Worm (Caenorhabditis elegans) whole organism, young adult: Measurements from ENCODE around the gene cpt-1.

Experiments
- B0019.2 ChIP-seq: fragments of 200-800 bp; sonication (Bioruptor generic); conservative IDR thresholded peaks from 2 replicates; pipeline ENCODE4 v1.3.6; 2022; ENCODE audit warnings: missing genetic modification reagents, missing genetic modification characterization, missing compliant biosample characterization
- B0336.3 ChIP-seq: fragments of 200-800 bp; sonication (Bioruptor generic); IDR thresholded peaks from 2 replicates; pipeline ENCODE4 v1.3.6; 2022; ENCODE audit warnings: missing genetic modification characterization, missing compliant biosample characterization
- C17E4.6 ChIP-seq: fragments of 200-800 bp; sonication (Bioruptor generic); IDR thresholded peaks from 2 replicates; pipeline ENCODE4 v1.3.6; 2022; ENCODE audit warnings: missing genetic modification reagents, missing genetic modification characterization, missing compliant biosample characterization
- D2030.7 ChIP-seq: fragments of 200-800 bp; sonication (Bioruptor generic); IDR thresholded peaks from 2 replicates; pipeline ENCODE4 v1.3.6; 2022; ENCODE audit warnings: missing genetic modification reagents, missing genetic modification characterization, missing compliant biosample characterization
- F33H1.4 ChIP-seq: fragments of 200-800 bp; sonication (Bioruptor generic); IDR thresholded peaks from 2 replicates; pipeline ENCODE4 v1.3.6; 2022; ENCODE audit warnings: missing genetic modification reagents, missing genetic modification characterization, missing compliant biosample characterization
- F39B2.1 ChIP-seq: fragments of 200-800 bp; sonication (Bioruptor generic); IDR thresholded peaks from 2 replicates; pipeline ENCODE4 v1.3.6; 2022; ENCODE audit warnings: missing genetic modification reagents, missing genetic modification characterization, missing compliant biosample characterization
- F57C9.4 ChIP-seq: sonication (generic microtip); optimal IDR thresholded peaks from 2 replicates; lab custom pipeline; 2017; ENCODE audit warnings: mild to moderate bottlenecking, missing genetic modification characterization, missing compliant biosample characterization
- Y67H2A.10 ChIP-seq: fragments of 200-800 bp; sonication (Bioruptor generic); conservative IDR thresholded peaks from 2 replicates; pipeline ENCODE4 v1.3.6; 2022; ENCODE audit warnings: missing genetic modification reagents, missing genetic modification characterization, missing compliant biosample characterization
- Y79H2A.3 ChIP-seq: fragments of 200-800 bp; sonication (Bioruptor generic); conservative IDR thresholded peaks from 2 replicates; pipeline ENCODE4 v1.3.6; 2022; ENCODE audit warnings: missing genetic modification reagents, missing genetic modification characterization, missing compliant biosample characterization
- Y95B8A.8 ChIP-seq: fragments of 200-800 bp; sonication (Bioruptor generic); IDR thresholded peaks from 2 replicates; pipeline ENCODE4 v1.3.6; 2022; ENCODE audit warnings: missing genetic modification reagents, missing genetic modification characterization, missing compliant biosample characterization
- akir-1 ChIP-seq: fragments of 200-800 bp; sonication (Bioruptor generic); optimal IDR thresholded peaks from 2 replicates; lab custom pipeline; 2018; ENCODE audit warnings: mild to moderate bottlenecking, missing genetic modification characterization, moderate library complexity, missing compliant biosample characterization
- aptf-2 ChIP-seq: fragments of 200-800 bp; sonication (Bioruptor generic); conservative IDR thresholded peaks from 2 replicates; pipeline ENCODE4 v1.3.6; 2022; ENCODE audit warnings: missing genetic modification reagents, missing genetic modification characterization, missing compliant biosample characterization
- attf-3 ChIP-seq: fragments of 200-800 bp; sonication (Bioruptor generic); conservative IDR thresholded peaks from 2 replicates; pipeline ENCODE4 v1.3.6; 2022; ENCODE audit warnings: missing genetic modification reagents, missing genetic modification characterization, missing compliant biosample characterization
- bed-2 ChIP-seq: fragments of 200-800 bp; sonication (Bioruptor generic); IDR thresholded peaks from 2 replicates; pipeline ENCODE4 v1.3.6; 2022; ENCODE audit warnings: missing genetic modification reagents, missing genetic modification characterization, missing compliant biosample characterization
- cebp-2 ChIP-seq: fragments of 200-800 bp; sonication (Bioruptor generic); IDR thresholded peaks from 2 replicates; pipeline ENCODE4 v1.3.6; 2022; ENCODE audit warnings: missing genetic modification characterization, missing compliant biosample characterization
- ceh-100 ChIP-seq: fragments of 200-800 bp; sonication (Bioruptor generic); IDR thresholded peaks from 2 replicates; pipeline ENCODE4 v1.3.6; 2022; ENCODE audit warnings: missing genetic modification reagents, missing genetic modification characterization, missing compliant biosample characterization
- ceh-91 ChIP-seq: fragments of 200-800 bp; sonication (Bioruptor generic); IDR thresholded peaks from 2 replicates; pipeline ENCODE4 v1.3.6; 2022; ENCODE audit warnings: missing genetic modification reagents, missing genetic modification characterization, missing compliant biosample characterization
- chd-7 ChIP-seq: sonication (generic microtip); optimal IDR thresholded peaks from 2 replicates; lab custom pipeline; 2016; ENCODE audit warnings: mild to moderate bottlenecking, missing genetic modification characterization, moderate library complexity, missing compliant biosample characterization
- dox-1 ChIP-seq: fragments of 200-800 bp; sonication (Bioruptor generic); IDR thresholded peaks from 2 replicates; pipeline ENCODE4 v1.3.6; 2022; ENCODE audit warnings: missing genetic modification reagents, missing genetic modification characterization, missing compliant biosample characterization
- egl-44 ChIP-seq: fragments of 200-800 bp; sonication (Bioruptor generic); IDR thresholded peaks from 2 replicates; pipeline ENCODE4 v1.3.6; 2022; ENCODE audit warnings: missing genetic modification reagents, missing genetic modification characterization, missing compliant biosample characterization
- ekl-4 ChIP-seq: fragments of 200-800 bp; sonication (Bioruptor generic); IDR thresholded peaks from 2 replicates; pipeline ENCODE4 v1.3.6; 2022; ENCODE audit warnings: missing genetic modification reagents, missing genetic modification characterization, missing compliant biosample characterization
- fkh-3 ChIP-seq: sonication (generic microtip); optimal IDR thresholded peaks from 2 replicates; lab custom pipeline; 2016; ENCODE audit warnings: mild to moderate bottlenecking, missing genetic modification characterization, missing compliant biosample characterization
- him-1 ChIP-seq: sonication (generic microtip); optimal IDR thresholded peaks from 2 replicates; lab custom pipeline; 2016; ENCODE audit warnings: missing genotype, missing genetic modification reagents, missing genetic modification characterization, missing compliant biosample characterization
- hlh-26 ChIP-seq: fragments of 200-800 bp; sonication (Bioruptor generic); conservative IDR thresholded peaks from 2 replicates; pipeline ENCODE4 v1.3.6; 2022; ENCODE audit warnings: missing genetic modification reagents, missing genetic modification characterization, missing compliant biosample characterization
- hmg-1.2 ChIP-seq: fragments of 200-800 bp; sonication (Bioruptor generic); IDR thresholded peaks from 2 replicates; pipeline ENCODE4 v1.3.6; 2022; ENCODE audit warnings: missing genetic modification reagents, missing genetic modification characterization, missing compliant biosample characterization
- hmg-20 ChIP-seq: fragments of 200-800 bp; sonication (Bioruptor generic); IDR thresholded peaks from 2 replicates; pipeline ENCODE4 v1.3.6; 2022; ENCODE audit warnings: missing genetic modification reagents, missing genetic modification characterization, missing compliant biosample characterization
- hsf-1 ChIP-seq: fragments of 200-800 bp; sonication (Bioruptor generic); IDR thresholded peaks from 2 replicates; pipeline ENCODE4 v1.3.6; 2022; ENCODE audit warnings: missing genetic modification reagents, missing genetic modification characterization, missing compliant biosample characterization
- lag-1 ChIP-seq: fragments of 200-800 bp; sonication (Bioruptor generic); IDR thresholded peaks from 2 replicates; pipeline ENCODE4 v1.3.6; 2022; ENCODE audit warnings: missing genetic modification reagents, missing genetic modification characterization, missing compliant biosample characterization
- let-526 ChIP-seq: fragments of 200-800 bp; sonication (Bioruptor generic); IDR thresholded peaks from 2 replicates; pipeline ENCODE4 v1.3.6; 2022; ENCODE audit warnings: missing genetic modification reagents, missing genetic modification characterization, missing compliant biosample characterization
- lin-40 ChIP-seq: sonication (generic microtip); optimal IDR thresholded peaks from 2 replicates; lab custom pipeline; 2016; ENCODE audit warnings: missing genetic modification characterization, mild to moderate bottlenecking, missing compliant biosample characterization, missing genotype, missing genetic modification reagents
- lin-54 ChIP-seq: fragments of 200-800 bp; sonication (Bioruptor generic); optimal IDR thresholded peaks from 2 replicates; lab custom pipeline; 2018; ENCODE audit warnings: mild to moderate bottlenecking, missing genetic modification characterization, missing compliant biosample characterization
- lir-1 ChIP-seq: fragments of 200-800 bp; sonication (Bioruptor generic); conservative IDR thresholded peaks from 2 replicates; pipeline ENCODE4 v1.3.6; 2022; ENCODE audit warnings: missing genetic modification reagents, missing genetic modification characterization, missing compliant biosample characterization
- lsl-1 ChIP-seq: fragments of 200-800 bp; sonication (Bioruptor generic); optimal IDR thresholded peaks from 2 replicates; lab custom pipeline; 2018; ENCODE audit warnings: mild to moderate bottlenecking, missing genetic modification characterization, moderate library complexity, missing compliant biosample characterization
- madf-6 ChIP-seq: fragments of 200-800 bp; sonication (Bioruptor generic); IDR thresholded peaks from 2 replicates; pipeline ENCODE4 v1.3.6; 2022; ENCODE audit warnings: missing genetic modification reagents, missing genetic modification characterization, missing compliant biosample characterization
- madf-8 ChIP-seq: fragments of 200-800 bp; sonication (Bioruptor generic); conservative IDR thresholded peaks from 2 replicates; pipeline ENCODE4 v1.3.6; 2022; ENCODE audit warnings: missing genetic modification reagents, missing genetic modification characterization, missing compliant biosample characterization
- nfyb-1 ChIP-seq: fragments of 200-800 bp; sonication (Bioruptor generic); IDR thresholded peaks from 2 replicates; pipeline ENCODE4 v1.3.6; 2022; ENCODE audit warnings: missing genetic modification reagents, missing genetic modification characterization, missing compliant biosample characterization
- rcor-1 ChIP-seq: fragments of 200-800 bp; sonication (Bioruptor generic); IDR thresholded peaks from 2 replicates; pipeline ENCODE4 v1.3.6; 2022; ENCODE audit warnings: missing genetic modification reagents, missing genetic modification characterization, missing compliant biosample characterization
- snpc-3.4 ChIP-seq: sonication (generic microtip); optimal IDR thresholded peaks from 2 replicates; lab custom pipeline; 2017; ENCODE audit warnings: missing genetic modification characterization, mild to moderate bottlenecking, missing compliant biosample characterization, antibody characterized with exemption, moderate library complexity, missing genotype, missing genetic modification reagents
- snpc-4 ChIP-seq, 5 experiments: fragments of 150-350 bp in 1 of 5; sonication (generic microtip) in 4 of 5; optimal IDR thresholded peaks; 2 replicates each; lab custom pipeline; 2014 to 2018; ENCODE audit warnings: missing genetic modification characterization in 5 of 5, missing biosample characterization in 3 of 5, antibody characterized with exemption in 2 of 5, mild to moderate bottlenecking in 2 of 5, missing compliant biosample characterization in 2 of 5, missing genotype in 2 of 5, moderate library complexity in 2 of 5, missing genetic modification reagents in 1 of 5
- somi-1 ChIP-seq: fragments of 200-800 bp; sonication (Bioruptor generic); optimal IDR thresholded peaks from 2 replicates; lab custom pipeline; 2018; ENCODE audit warnings: mild to moderate bottlenecking, missing genetic modification characterization, missing compliant biosample characterization
- ztf-25 ChIP-seq: fragments of 200-800 bp; sonication (Bioruptor generic); IDR thresholded peaks from 2 replicates; pipeline ENCODE4 v1.3.6; 2022; ENCODE audit warnings: missing genetic modification reagents, missing genetic modification characterization, missing compliant biosample characterization

cpt-1 gene

ce11 chrII:12787831-12788248, 8.4 kb downstream of the cpt-1 start, which contains the start of gene alkb-7 (continued):
- TF ChIP-seq dox-1 (GFP tag; lab: Robert Waterston, UW) (peak; percentile 33; the same call in 1 of the 2 replicates), cebp-2 (GFP tag; lab: Robert Waterston, UW) (0 out of 2 replicates have a peak, but pooled peaks have one; percentile 26), fkh-3 (tag; lab: Kevin White, UChicago) (no peak), ceh-91 (0 out of 2 replicates have a peak, but pooled peaks have one; percentile 34), lin-40 (tag; lab: Kevin White, UChicago) (peak; percentile 2), hlh-26 (GFP tag; lab: Robert Waterston, UW) (no peak), let-526 (0 out of 2 replicates have a peak, but pooled peaks have one; percentile 37), F33H1.4 (GFP tag; lab: Robert Waterston, UW) (peak; percentile 6; the same call in 1 of the 2 replicates), B0336.3 (GFP tag; lab: Robert Waterston, UW) (peak; percentile 59; the same call in 1 of the 2 replicates), Y95B8A.8 (peak; percentile 10; the same call in 1 of the 2 replicates), him-1 (tag; lab: Kevin White, UChicago) (peak; percentile 44), Y67H2A.10 (GFP tag; lab: Robert Waterston, UW) (no peak), nfyb-1 (GFP tag; lab: Robert Waterston, UW) (peak; percentile 62; the same call in 1 of the 2 replicates)
- TF ChIP-seq, all 124 proteins: peak for 24

ce11 chrII:12785391-12785790, 10.9 kb downstream of the cpt-1 start, which contains the start of gene Y46G5A.15:
Y46G5A.15 (minus strand) TSS chrII:12785416.
- TF ChIP-seq akir-1, result no peak
- TF ChIP-seq F57C9.4 (tag; lab: Kevin White, UChicago), result no peak
- TF ChIP-seq somi-1 (GFP tag; lab: Kevin White, UChicago), result no peak
- TF ChIP-seq lin-40 (tag; lab: Kevin White, UChicago), result no peak
- TF ChIP-seq ztf-25 (GFP tag; lab: Robert Waterston, UW), result no peak
- 0 out of 2 replicates have a peak, but pooled peaks have one; percentile 17 for TF ChIP-seq hmg-1.2 (GFP tag; lab: Robert Waterston, UW)
- no peak for TF ChIP-seq B0019.2 (GFP tag; lab: Robert Waterston, UW)
- no peak for TF ChIP-seq egl-44 (GFP tag; lab: Robert Waterston, UW)

- TF ChIP-seq D2030.7 (GFP tag; lab: Robert Waterston, UW) (peak; percentile 94), C17E4.6 (GFP tag; lab: Robert Waterston, UW) (peak; percentile 77; the same call in 1 of the 2 replicates), madf-6 (peak; percentile 84), lir-1 (GFP tag; lab: Robert Waterston, UW) (peak; percentile 64; the same call in 1 of the 2 replicates), snpc-3.4 (tag; lab: Kevin White, UChicago) (peak; percentile 80), lin-54 (GFP tag; lab: Kevin White, UChicago) (peak; percentile 60), hmg-1.2 (GFP tag; lab: Robert Waterston, UW) (peak; percentile 52; the same call in 1 of the 2 replicates), madf-8 (GFP tag; lab: Robert Waterston, UW) (peak; percentile 47), snpc-4 (GFP tag; optimal IDR thresholded peaks at IDR 0.05; lab: Kevin White, UChicago) (peak; percentile 94), snpc-4 (tag; optimal IDR thresholded peaks at IDR 0.05; lab: Kevin White, UChicago) (peak; percentile 96 to 98 (median 97)), F33H1.4 (GFP tag; lab: Robert Waterston, UW) (peak; percentile 75), ekl-4 (peak; percentile 71; the same call in 1 of the 2 replicates), lag-1 (GFP tag; lab: Robert Waterston, UW) (0 out of 2 replicates have a peak, but pooled peaks have one; percentile 41), hmg-20 (GFP tag; lab: Robert Waterston, UW) (peak; percentile 53; the same call in 1 of the 2 replicates), B0019.2 (GFP tag; lab: Robert Waterston, UW) (0 out of 2 replicates have a peak, but pooled peaks have one; percentile 32), F39B2.1 (0 out of 2 replicates have a peak, but pooled peaks have one; percentile 45), rcor-1 (GFP tag; lab: Robert Waterston, UW) (peak; percentile 89), chd-7 (tag; lab: Kevin White, UChicago) (peak; percentile 12), hsf-1 (GFP tag; lab: Robert Waterston, UW) (peak; percentile 70), Y79H2A.3 (peak; percentile 50; the same call in 1 of the 2 replicates), lin-40 (tag; lab: Kevin White, UChicago) (peak; percentile 34), Y95B8A.8 (peak; percentile 56; the same call in 1 of the 2 replicates), lsl-1 (peak; percentile 64), B0336.3 (GFP tag; lab: Robert Waterston, UW) (0 out of 2 replicates have a peak, but pooled peaks have one; percentile 23), attf-3 (GFP tag; lab: Robert Waterston, UW) (peak; percentile 64; the same call in 1 of the 2 replicates), aptf-2 (GFP tag; lab: Robert Waterston, UW) (0 out of 2 replicates have a peak, but pooled peaks have one; percentile 22), ceh-100 (GFP tag; lab: Robert Waterston, UW) (0 out of 2 replicates have a peak, but pooled peaks have one; percentile 33), bed-2 (peak; percentile 78; the same call in 1 of the 2 replicates)
These were observed 17.9 kb downstream of the cpt-1 start for ce11 chrII:12778374-12778773.
